Worm (Caenorhabditis elegans) whole organism, early embryonic: ENCODE results near the gene C36E8.6.

ENCODE experiments used
- B0310.2 ChIP-seq: sonication (generic microtip); optimal IDR thresholded peaks from 2 replicates; lab custom pipeline; 2016; ENCODE audit warnings: mild to moderate bottlenecking, missing genetic modification characterization, missing compliant biosample characterization
- F13C5.2 ChIP-seq: sonication (generic microtip); optimal IDR thresholded peaks from 2 replicates; lab custom pipeline; 2017; ENCODE audit warnings: mild to moderate bottlenecking, missing genetic modification characterization, inconsistent platforms, missing compliant biosample characterization
- aly-1 ChIP-seq: sonication (generic microtip); optimal IDR thresholded peaks from 2 replicates; lab custom pipeline; 2016; ENCODE audit warnings: missing genetic modification characterization, missing compliant biosample characterization
- ama-1 ChIP-seq: fragments of 150-350 bp; optimal IDR thresholded peaks from 2 replicates; lab custom pipeline; 2014
- ceh-13 ChIP-seq: fragments of 200-800 bp; sonication (Bioruptor generic); optimal IDR thresholded peaks from 2 replicates; lab custom pipeline; 2018; ENCODE audit warnings: mild to moderate bottlenecking, missing genetic modification characterization, missing compliant biosample characterization
- ceh-36 ChIP-seq: sonication (generic microtip); optimal IDR thresholded peaks from 2 replicates; lab custom pipeline; 2016; ENCODE audit warnings: missing genetic modification characterization, inconsistent platforms, missing compliant biosample characterization
- ets-7 ChIP-seq: sonication (generic microtip); optimal IDR thresholded peaks from 2 replicates; lab custom pipeline; 2016; ENCODE audit warnings: missing genotype, missing genetic modification characterization, missing compliant biosample characterization
- flt-1 ChIP-seq: fragments of 200-800 bp; sonication (Bioruptor generic); IDR thresholded peaks from 2 replicates; pipeline ENCODE4 v1.3.6; 2022; ENCODE audit warnings: missing genetic modification characterization, missing compliant biosample characterization
- hmbx-1 ChIP-seq: sonication (generic microtip); optimal IDR thresholded peaks from 2 replicates; lab custom pipeline; 2016; ENCODE audit warnings: mild to moderate bottlenecking, missing genetic modification characterization, missing compliant biosample characterization
- hmg-4 ChIP-seq: fragments of 200-800 bp; sonication (Bioruptor generic); optimal IDR thresholded peaks from 2 replicates; lab custom pipeline; 2018; ENCODE audit warnings: mild to moderate bottlenecking, missing genetic modification characterization, missing compliant biosample characterization
- hnd-1 ChIP-seq: sonication (generic microtip); optimal IDR thresholded peaks from 2 replicates; lab custom pipeline; 2016; ENCODE audit warnings: missing genetic modification characterization, missing compliant biosample characterization
- pes-1 ChIP-seq: fragments of 200-800 bp; sonication (Bioruptor generic); IDR thresholded peaks from 2 replicates; pipeline ENCODE4 v1.3.6; 2022; ENCODE audit warnings: missing genetic modification reagents, missing genetic modification characterization, missing compliant biosample characterization
- scrt-1 ChIP-seq: fragments of 200-800 bp; sonication (Bioruptor generic); IDR thresholded peaks from 2 replicates; pipeline ENCODE4 v1.3.6; 2022; ENCODE audit warnings: missing genetic modification characterization, missing compliant biosample characterization
- sea-1 ChIP-seq: fragments of 200-800 bp; sonication (Bioruptor generic); conservative IDR thresholded peaks from 2 replicates; pipeline ENCODE4 v1.3.6; 2022; ENCODE audit warnings: missing genetic modification characterization, missing compliant biosample characterization
- tbx-11 ChIP-seq: fragments of 200-800 bp; sonication (Bioruptor generic); IDR thresholded peaks from 2 replicates; pipeline ENCODE4 v1.3.6; 2022; ENCODE audit warnings: missing genetic modification characterization, missing compliant biosample characterization
- tbx-37 ChIP-seq: fragments of 200-800 bp; sonication (Bioruptor generic); conservative IDR thresholded peaks from 2 replicates; pipeline ENCODE4 v1.3.6; 2022; ENCODE audit warnings: missing genetic modification reagents, missing genetic modification characterization, missing compliant biosample characterization
- tra-4 ChIP-seq: sonication (generic microtip); optimal IDR thresholded peaks from 2 replicates; lab custom pipeline; 2017; ENCODE audit warnings: missing genetic modification characterization, missing compliant biosample characterization

Gene C36E8.6

ce11 chrIII:3974503-3974902, 13.4 kb upstream of the C36E8.6 start:
- TF ChIP-seq ets-7 (tag; lab: Kevin White, UChicago): no peak
- no peak for TF ChIP-seq hnd-1 (tag; lab: Kevin White, UChicago)
- no peak for TF ChIP-seq sea-1 (GFP tag; lab: Robert Waterston, UW)
- TF ChIP-seq hmbx-1 (tag; lab: Kevin White, UChicago): no peak
- no peak for TF ChIP-seq ama-1 (lab: Kevin White, UChicago)
- no peak for TF ChIP-seq tra-4 (tag; lab: Kevin White, UChicago)
- TF ChIP-seq tbx-11 (GFP tag; lab: Robert Waterston, UW): no peak
- TF ChIP-seq ceh-36: no peak
- no peak for TF ChIP-seq B0310.2 (tag; lab: Kevin White, UChicago)
- TF ChIP-seq ceh-13 (GFP tag; lab: Kevin White, UChicago): no peak
- no peak for TF ChIP-seq flt-1 (GFP tag; lab: Robert Waterston, UW)
- no peak for TF ChIP-seq pes-1 (GFP tag; lab: Robert Waterston, UW)
- no peak for TF ChIP-seq tbx-37 (GFP tag; lab: Robert Waterston, UW)
- no peak for TF ChIP-seq aly-1 (tag; lab: Kevin White, UChicago)
- TF ChIP-seq F13C5.2 (tag; lab: Kevin White, UChicago): no peak
- no peak for TF ChIP-seq hmg-4 (GFP tag; lab: Kevin White, UChicago)
- TF ChIP-seq scrt-1 (GFP tag; lab: Robert Waterston, UW): no peak

DNA sequence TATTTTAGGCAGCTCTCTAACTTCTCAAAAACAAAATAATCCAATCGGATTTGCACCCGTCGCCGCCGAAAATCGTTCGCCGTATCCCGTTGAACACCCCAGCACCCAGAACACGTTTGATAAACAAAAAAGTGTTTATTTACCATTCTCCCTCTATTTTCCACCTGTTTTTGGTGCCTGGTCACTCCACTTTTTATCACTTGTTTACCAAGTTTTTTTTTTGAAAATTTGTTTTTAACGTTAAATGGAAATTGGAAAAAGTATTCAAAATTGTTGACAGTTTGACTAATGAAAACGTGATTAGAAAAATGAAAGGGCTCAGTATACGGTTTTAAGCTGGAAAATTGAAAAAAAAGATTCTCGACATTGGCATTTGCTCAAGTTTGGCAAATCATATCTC, 12.9 kb upstream of the C36E8.6 start:
- TF ChIP-seq sea-1 (GFP tag; lab: Robert Waterston, UW) (no peak), tbx-37 (GFP tag; lab: Robert Waterston, UW) (no peak), ama-1 (lab: Kevin White, UChicago) (no peak), ceh-13 (GFP tag; lab: Kevin White, UChicago) (no peak), aly-1 (tag; lab: Kevin White, UChicago) (no peak)

ce11 chrIII:3976291-3976690, 11.6 kb upstream of the C36E8.6 start, which contains the start of gene msi-1:
TSS of gene msi-1 (minus strand) at chrIII:3976391.
- TF ChIP-seq ets-7 (tag; lab: Kevin White, UChicago) (no peak), pes-1 (GFP tag; lab: Robert Waterston, UW) (no peak), hmbx-1 (tag; lab: Kevin White, UChicago) (no peak), B0310.2 (tag; lab: Kevin White, UChicago) (no peak), scrt-1 (GFP tag; lab: Robert Waterston, UW) (no peak), tra-4 (tag; lab: Kevin White, UChicago) (no peak), ceh-13 (GFP tag; lab: Kevin White, UChicago) (no peak), sea-1 (GFP tag; lab: Robert Waterston, UW) (no peak), hnd-1 (tag; lab: Kevin White, UChicago) (no peak), F13C5.2 (tag; lab: Kevin White, UChicago) (no peak), aly-1 (tag; lab: Kevin White, UChicago) (no peak), ceh-36 (no peak), ama-1 (lab: Kevin White, UChicago) (no peak)

DNA sequence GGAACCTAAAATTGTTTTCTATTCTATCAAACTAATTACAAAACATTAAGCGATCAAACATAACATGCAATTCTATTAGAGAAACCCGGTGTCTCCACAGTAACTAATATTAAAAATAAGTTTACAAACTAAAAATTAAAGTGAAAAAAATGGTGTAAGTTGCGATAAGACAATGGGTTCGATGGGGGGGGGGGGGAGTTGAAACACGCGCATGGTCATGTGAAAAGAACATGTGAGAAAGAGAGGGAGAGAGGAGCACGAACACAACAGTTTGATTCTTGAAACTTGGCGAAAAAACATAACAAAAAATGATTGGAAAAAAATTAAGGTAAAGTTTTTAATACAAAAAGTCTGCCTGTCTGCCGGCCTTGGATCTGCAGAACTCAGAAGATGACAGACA, 10.9 kb upstream of the C36E8.6 start:
- TF ChIP-seq tra-4 (tag; lab: Kevin White, UChicago): no peak
- no peak for TF ChIP-seq ama-1 (lab: Kevin White, UChicago)
- no peak for TF ChIP-seq hnd-1 (tag; lab: Kevin White, UChicago)
- no peak for TF ChIP-seq sea-1 (GFP tag; lab: Robert Waterston, UW)
- no peak for TF ChIP-seq scrt-1 (GFP tag; lab: Robert Waterston, UW)
- no peak for TF ChIP-seq tbx-11 (GFP tag; lab: Robert Waterston, UW)
- TF ChIP-seq ceh-36: no peak
- TF ChIP-seq B0310.2 (tag; lab: Kevin White, UChicago): no peak
- TF ChIP-seq tbx-37 (GFP tag; lab: Robert Waterston, UW): no peak

- TF ChIP-seq tra-4 (tag; lab: Kevin White, UChicago): no peak
- no peak for TF ChIP-seq ceh-36
- TF ChIP-seq ceh-13 (GFP tag; lab: Kevin White, UChicago): no peak
Observed at ce11 chrIII:3978438-3978837, 9.4 kb upstream of the C36E8.6 start.

DNA sequence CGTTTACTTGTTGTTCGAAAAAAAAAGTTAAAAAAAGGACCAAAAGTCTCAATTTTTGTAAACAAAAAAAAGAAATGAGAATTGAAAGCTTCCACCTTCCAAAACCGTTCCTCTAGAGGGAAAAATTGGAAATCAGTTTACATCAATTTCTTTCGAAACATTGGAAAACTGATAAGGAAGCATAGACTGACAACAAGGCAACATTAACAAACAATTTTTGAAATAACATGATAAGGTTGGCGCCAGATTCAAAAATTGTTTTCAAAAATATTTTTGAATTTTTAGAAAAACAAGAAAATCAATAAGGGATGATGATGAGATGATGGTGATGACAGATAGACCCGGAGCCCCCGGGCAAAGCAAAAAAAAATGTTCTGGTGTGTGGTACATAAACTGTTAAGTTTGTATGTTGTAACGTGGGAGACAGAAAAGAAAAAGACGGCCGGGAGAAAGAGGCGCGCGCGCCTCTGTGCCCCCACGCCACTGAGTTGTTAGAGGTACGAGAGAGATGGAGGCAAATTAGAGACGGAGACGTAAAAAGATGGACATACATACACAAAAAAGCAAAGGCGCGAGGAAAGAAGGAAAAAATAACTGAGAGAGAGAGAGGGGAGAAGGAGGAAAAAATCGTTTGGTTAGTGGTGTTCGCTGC, 7.8 kb upstream of the C36E8.6 start:
- no peak for TF ChIP-seq ceh-36
- 0 out of 2 replicates have a peak, but pooled peaks have one; percentile 6 for TF ChIP-seq tbx-37 (GFP tag; lab: Robert Waterston, UW)

- no peak for TF ChIP-seq hnd-1 (tag; lab: Kevin White, UChicago)
- no peak for TF ChIP-seq F13C5.2 (tag; lab: Kevin White, UChicago)
- no peak for TF ChIP-seq pes-1 (GFP tag; lab: Robert Waterston, UW)
- no peak for TF ChIP-seq ceh-13 (GFP tag; lab: Kevin White, UChicago)
- no peak for TF ChIP-seq tra-4 (tag; lab: Kevin White, UChicago)
- TF ChIP-seq B0310.2 (tag; lab: Kevin White, UChicago): no peak
- no peak for TF ChIP-seq aly-1 (tag; lab: Kevin White, UChicago)
- no peak for TF ChIP-seq tbx-37 (GFP tag; lab: Robert Waterston, UW)
- no peak for TF ChIP-seq sea-1 (GFP tag; lab: Robert Waterston, UW)
- no peak for TF ChIP-seq tbx-11 (GFP tag; lab: Robert Waterston, UW)
- TF ChIP-seq ets-7 (tag; lab: Kevin White, UChicago): no peak
- no peak for TF ChIP-seq scrt-1 (GFP tag; lab: Robert Waterston, UW)
- TF ChIP-seq hmbx-1 (tag; lab: Kevin White, UChicago): no peak
- TF ChIP-seq flt-1 (GFP tag; lab: Robert Waterston, UW): no peak
- TF ChIP-seq hmg-4 (GFP tag; lab: Kevin White, UChicago): no peak
- TF ChIP-seq ceh-36: no peak
- no peak for TF ChIP-seq ama-1 (lab: Kevin White, UChicago)
Observed at ce11 chrIII:3984049-3984484, 3.8 kb upstream of the C36E8.6 start.
